Worm (Caenorhabditis elegans) whole organism, late embryonic: ENCODE data around the gene K08E5.5.

Source experiments
- ama-1 ChIP-seq: fragments of 150-350 bp; optimal IDR thresholded peaks from 2 replicates; lab custom pipeline; 2014
- ceh-19 ChIP-seq: fragments of 200-800 bp; sonication (Bioruptor generic); optimal IDR thresholded peaks from 2 replicates; lab custom pipeline; 2018; ENCODE audit warnings: mild to moderate bottlenecking, missing genetic modification characterization, missing compliant biosample characterization
- ceh-6 ChIP-seq: fragments of 200-800 bp; sonication (Bioruptor generic); optimal IDR thresholded peaks from 2 replicates; lab custom pipeline; 2018; ENCODE audit warnings: mild to moderate bottlenecking, missing genetic modification characterization, missing compliant biosample characterization
- dmd-4 ChIP-seq: sonication (generic microtip); optimal IDR thresholded peaks from 2 replicates; lab custom pipeline; 2016; ENCODE audit warnings: borderline replicate concordance, missing genetic modification characterization, missing compliant biosample characterization
- ets-4 ChIP-seq: sonication (generic microtip); optimal IDR thresholded peaks from 2 replicates; lab custom pipeline; 2016; ENCODE audit warnings: missing genetic modification characterization, missing compliant biosample characterization
- fkh-10 ChIP-seq: fragments of 150-350 bp; optimal IDR thresholded peaks from 2 replicates; lab custom pipeline; 2014; ENCODE audit warnings: missing biosample characterization, missing genetic modification reagents, missing genetic modification characterization
- madf-2 ChIP-seq: sonication (generic microtip); optimal IDR thresholded peaks from 2 replicates; lab custom pipeline; 2017; ENCODE audit warnings: missing genetic modification characterization, missing compliant biosample characterization
- nhr-11 ChIP-seq: fragments of 150-350 bp; optimal IDR thresholded peaks from 2 replicates; lab custom pipeline; 2014; ENCODE audit warnings: missing biosample characterization, missing genetic modification characterization
- pag-3 ChIP-seq: sonication (generic microtip); optimal IDR thresholded peaks from 2 replicates; lab custom pipeline; 2016; ENCODE audit warnings: missing compliant biosample characterization, missing genetic modification characterization, borderline replicate concordance
- sdc-2 ChIP-seq: sonication (generic microtip); optimal IDR thresholded peaks from 2 replicates; lab custom pipeline; 2016; ENCODE audit warnings: missing genotype, missing genetic modification characterization, missing compliant biosample characterization
- ttx-3 ChIP-seq: sonication (generic microtip); optimal IDR thresholded peaks from 2 replicates; lab custom pipeline; 2016; ENCODE audit warnings: missing genetic modification reagents, missing genetic modification characterization, missing compliant biosample characterization

DNA sequence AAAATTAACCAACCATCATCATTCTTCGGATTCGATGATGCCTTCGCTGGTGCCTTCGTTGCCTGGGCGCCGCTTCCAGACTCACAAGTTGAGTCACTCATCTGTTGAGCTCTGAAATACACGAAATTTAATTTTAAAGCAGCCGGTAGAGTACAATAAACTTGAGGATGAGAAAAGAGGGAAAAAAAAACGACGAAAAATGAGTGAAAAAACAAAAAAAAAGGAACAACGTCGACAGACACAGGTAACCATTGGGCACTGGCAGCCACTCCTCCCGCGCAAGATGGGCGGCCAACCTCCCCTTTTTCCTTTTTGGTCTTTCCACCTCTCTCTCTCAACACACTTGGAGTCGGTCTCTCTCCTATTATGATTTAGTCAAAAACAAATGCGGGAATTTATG is 13.6 kb downstream of the K08E5.5 start, which contains the start of gene K08E5.1:
- TF ChIP-seq ttx-3 (tag; lab: Kevin White, UChicago) (no peak), ama-1 (lab: Kevin White, UChicago) (no peak), ets-4 (tag; lab: Kevin White, UChicago) (no peak), pag-3 (tag; lab: Kevin White, UChicago) (no peak), fkh-10 (GFP tag; lab: Kevin White, UChicago) (no peak), dmd-4 (tag; lab: Kevin White, UChicago) (no peak), ceh-19 (no peak), madf-2 (tag; lab: Kevin White, UChicago) (no peak), ceh-6 (no peak), nhr-11 (tag; lab: Kevin White, UChicago) (no peak), sdc-2 (no peak)
